Fruit fly (Drosophila melanogaster) whole organism, embryonic: Measurements from ENCODE around the gene mtsh.

Experiments
- Blimp-1 ChIP-seq: fragments of 200-800 bp; sonication (Bioruptor generic); optimal IDR thresholded peaks from 3 replicates; lab custom pipeline; 2018; ENCODE audit warnings: missing biosample characterization, missing genetic modification characterization, mild to moderate bottlenecking, moderate library complexity, missing genetic modification reagents
- CG11093 ChIP-seq: fragments of 200-800 bp; sonication (Bioruptor generic); IDR thresholded peaks from 3 replicates; pipeline ENCODE4 v1.3.6; 2022; ENCODE audit warnings: missing biosample characterization, missing genetic modification characterization
- CG11456 ChIP-seq: fragments of 200-800 bp; sonication (Bioruptor generic); IDR thresholded peaks from 3 replicates; pipeline ENCODE4 v1.3.6; 2022; ENCODE audit warnings: missing biosample characterization, missing genetic modification characterization
- CG14965 ChIP-seq: fragments of 200-800 bp; sonication (Bioruptor generic); optimal IDR thresholded peaks from 2 replicates; lab custom pipeline; 2016; ENCODE audit warnings: missing biosample characterization, missing genetic modification characterization, borderline replicate concordance
- CG1792 ChIP-seq: fragments of 200-800 bp; sonication (Bioruptor generic); optimal IDR thresholded peaks from 2 replicates; lab custom pipeline; 2016; ENCODE audit warnings: missing biosample characterization, missing genetic modification characterization
- CG2199 ChIP-seq: fragments of 200-800 bp; sonication (Bioruptor generic); IDR thresholded peaks from 3 replicates; pipeline ENCODE4 v1.3.6; 2022; ENCODE audit warnings: missing biosample characterization, missing genetic modification characterization
- CG2875 ChIP-seq: fragments of 200-800 bp; sonication (Bioruptor generic); optimal IDR thresholded peaks from 2 replicates; lab custom pipeline; 2017; ENCODE audit warnings: missing biosample characterization, mild to moderate bottlenecking, missing genetic modification characterization, missing genetic modification reagents
- CG32772 ChIP-seq: fragments of 200-800 bp; sonication (Bioruptor generic); IDR thresholded peaks from 2 replicates; pipeline ENCODE4 v1.3.6; 2022; ENCODE audit warnings: missing biosample characterization, missing genetic modification characterization
- CG3281 ChIP-seq: fragments of 200-800 bp; sonication (Bioruptor generic); optimal IDR thresholded peaks from 3 replicates; lab custom pipeline; 2017; ENCODE audit warnings: missing biosample characterization, mild to moderate bottlenecking, missing genetic modification characterization
- CG3995 ChIP-seq: fragments of 200-800 bp; sonication (Bioruptor generic); optimal IDR thresholded peaks from 3 replicates; lab custom pipeline; 2016; ENCODE audit warnings: missing biosample characterization, missing genetic modification characterization
- CG4360 ChIP-seq: fragments of 200-800 bp; sonication (Bioruptor generic); IDR thresholded peaks from 2 replicates; pipeline ENCODE4 v1.3.6; 2022; ENCODE audit warnings: missing biosample characterization, missing genetic modification characterization
- CG4617 ChIP-seq: fragments of 200-800 bp; sonication (Bioruptor generic); optimal IDR thresholded peaks from 3 replicates; lab custom pipeline; 2016; ENCODE audit warnings: missing biosample characterization, missing genetic modification characterization, borderline replicate concordance
- CG4854 ChIP-seq: fragments of 200-800 bp; sonication (Bioruptor generic); optimal IDR thresholded peaks from 2 replicates; lab custom pipeline; 2016; ENCODE audit warnings: missing biosample characterization, missing genetic modification characterization, inconsistent platforms
- CG6813 ChIP-seq: fragments of 200-800 bp; sonication (Bioruptor generic); optimal IDR thresholded peaks from 2 replicates; lab custom pipeline; 2017; ENCODE audit warnings: missing biosample characterization, missing genetic modification characterization, mild to moderate bottlenecking, moderate library complexity, missing genetic modification reagents
- CG7745 ChIP-seq: fragments of 200-800 bp; sonication (Bioruptor generic); optimal IDR thresholded peaks from 2 replicates; lab custom pipeline; 2018; ENCODE audit warnings: missing biosample characterization, mild to moderate bottlenecking, missing genetic modification characterization, moderate library complexity
- CG9437 ChIP-seq: fragments of 200-800 bp; sonication (Bioruptor generic); optimal IDR thresholded peaks from 2 replicates; lab custom pipeline; 2018; ENCODE audit warnings: missing biosample characterization, mild to moderate bottlenecking, missing genetic modification characterization
- CkIIα-i1 ChIP-seq: fragments of 200-800 bp; sonication (Bioruptor generic); IDR thresholded peaks from 2 replicates; pipeline ENCODE4 v1.3.6; 2022; ENCODE audit warnings: missing biosample characterization, missing genetic modification characterization
- D ChIP-seq, 2 experiments: fragments of 200-800 bp in 1 of 2; fragments of >200 bp in 1 of 2; sonication (Bioruptor generic) in 1 of 2; optimal IDR thresholded peaks; 2 replicates in 1 of 2; 3 replicates in 1 of 2; lab custom pipeline; 2017; ENCODE audit warnings: mild to moderate bottlenecking in 1 of 2, missing biosample characterization in 1 of 2, missing genetic modification characterization in 1 of 2, missing genetic modification reagents in 1 of 2
- ERR ChIP-seq: fragments of 200-800 bp; sonication (Bioruptor generic); optimal IDR thresholded peaks from 2 replicates; lab custom pipeline; 2016; ENCODE audit warnings: missing biosample characterization, missing genetic modification characterization
- Eip74EF ChIP-seq, 2 experiments: fragments of 200-800 bp in 1 of 2; fragments of >200 bp in 1 of 2; sonication (Bioruptor generic) in 1 of 2; optimal IDR thresholded peaks; 2 replicates each; lab custom pipeline; 2017 to 2019; ENCODE audit warnings: missing biosample characterization in 2 of 2, missing genetic modification characterization in 2 of 2, mild to moderate bottlenecking in 1 of 2, moderate library complexity in 1 of 2
- Gug ChIP-seq: fragments of 200-800 bp; sonication (Bioruptor generic); IDR thresholded peaks from 4 replicates; pipeline ENCODE4 v1.3.6; 2022; ENCODE audit warnings: missing biosample characterization, missing genetic modification characterization
- HLH4C ChIP-seq: fragments of 200-800 bp; sonication (Bioruptor generic); IDR thresholded peaks from 3 replicates; pipeline ENCODE4 v1.3.6; 2022; ENCODE audit warnings: missing biosample characterization, missing genetic modification characterization; ENCODE audit not compliant: partially characterized antibody
- Lhr ChIP-seq: fragments of 200-800 bp; sonication (Bioruptor generic); optimal IDR thresholded peaks from 3 replicates; lab custom pipeline; 2017; ENCODE audit warnings: mild to moderate bottlenecking, missing biosample characterization, missing genetic modification reagents, missing genetic modification characterization
- MTF-1 ChIP-seq: fragments of 200-800 bp; sonication (Bioruptor generic); optimal IDR thresholded peaks from 2 replicates; lab custom pipeline; 2018; ENCODE audit warnings: missing biosample characterization, mild to moderate bottlenecking, missing genetic modification characterization, borderline replicate concordance
- NC2β ChIP-seq: fragments of 200-800 bp; sonication (Bioruptor generic); optimal IDR thresholded peaks from 2 replicates; lab custom pipeline; 2016; ENCODE audit warnings: missing biosample characterization, missing genetic modification characterization
- Ravus ChIP-seq: fragments of 200-800 bp; sonication (Bioruptor generic); IDR thresholded peaks from 2 replicates; pipeline ENCODE4 v1.3.6; 2022; ENCODE audit warnings: missing biosample characterization, missing genetic modification characterization
- YL-1 ChIP-seq: fragments of 200-800 bp; sonication (Bioruptor generic); optimal IDR thresholded peaks from 3 replicates; lab custom pipeline; 2017; ENCODE audit warnings: missing biosample characterization, mild to moderate bottlenecking, missing genetic modification characterization
- al ChIP-seq: fragments of 200-800 bp; sonication (Bioruptor generic); IDR thresholded peaks from 2 replicates; pipeline ENCODE4 v1.3.6; 2022; ENCODE audit warnings: missing biosample characterization, missing genetic modification characterization
- ara ChIP-seq: fragments of 200-800 bp; sonication (Bioruptor generic); IDR thresholded peaks from 2 replicates; pipeline ENCODE4 v1.3.6; 2022; ENCODE audit warnings: missing biosample characterization, missing genetic modification characterization
- bowl ChIP-seq: fragments of 200-800 bp; sonication (Bioruptor generic); IDR thresholded peaks from 2 replicates; pipeline ENCODE4 v1.3.6; 2022; ENCODE audit warnings: missing biosample characterization, missing genetic modification characterization
- btn ChIP-seq: fragments of 200-800 bp; sonication (Bioruptor generic); optimal IDR thresholded peaks from 2 replicates; lab custom pipeline; 2016; ENCODE audit warnings: missing biosample characterization, missing genetic modification characterization
- chm ChIP-seq: fragments of 200-800 bp; sonication (Bioruptor generic); IDR thresholded peaks from 2 replicates; pipeline ENCODE4 v1.3.6; 2022; ENCODE audit warnings: missing biosample characterization, missing genetic modification characterization
- ems ChIP-seq: fragments of 200-800 bp; sonication (Bioruptor generic); optimal IDR thresholded peaks from 3 replicates; lab custom pipeline; 2016; ENCODE audit warnings: missing biosample characterization, missing genetic modification characterization
- en ChIP-seq: fragments of 200-800 bp; sonication (Bioruptor generic); optimal IDR thresholded peaks from 2 replicates; lab custom pipeline; 2016; ENCODE audit warnings: missing biosample characterization, missing genetic modification characterization
- exex ChIP-seq: fragments of 200-800 bp; sonication (Bioruptor generic); optimal IDR thresholded peaks from 4 replicates; lab custom pipeline; 2018; ENCODE audit warnings: missing biosample characterization, mild to moderate bottlenecking, missing genetic modification characterization, moderate library complexity
- her ChIP-seq: fragments of 200-800 bp; sonication (Bioruptor generic); optimal IDR thresholded peaks from 2 replicates; lab custom pipeline; 2016; ENCODE audit warnings: missing biosample characterization, missing genetic modification characterization
- hth ChIP-seq: fragments of >200 bp; optimal IDR thresholded peaks from 2 replicates; lab custom pipeline; 2017; ENCODE audit warnings: inconsistent platforms
- insv ChIP-seq, 2 experiments: fragments of 200-800 bp; sonication (Bioruptor generic); optimal IDR thresholded peaks; 3 replicates each; lab custom pipeline; 2016 to 2018; ENCODE audit warnings: missing biosample characterization in 2 of 2, missing genetic modification characterization in 2 of 2
- kah ChIP-seq: fragments of 200-800 bp; sonication (Bioruptor generic); optimal IDR thresholded peaks from 2 replicates; lab custom pipeline; 2018; ENCODE audit warnings: missing biosample characterization, mild to moderate bottlenecking, missing genetic modification characterization
- maf-S ChIP-seq: fragments of 200-800 bp; sonication (Bioruptor generic); optimal IDR thresholded peaks from 2 replicates; lab custom pipeline; 2016; ENCODE audit warnings: missing biosample characterization, missing genetic modification characterization
- peb ChIP-seq: fragments of 200-800 bp; sonication (Bioruptor generic); IDR thresholded peaks from 2 replicates; pipeline ENCODE4 v1.3.6; 2022; ENCODE audit warnings: missing biosample characterization, missing genetic modification characterization
- shn ChIP-seq: fragments of 200-800 bp; sonication (Bioruptor generic); optimal IDR thresholded peaks from 3 replicates; lab custom pipeline; 2016; ENCODE audit warnings: missing biosample characterization, missing genetic modification characterization
- slbo ChIP-seq: fragments of 200-800 bp; sonication (Bioruptor generic); IDR thresholded peaks from 2 replicates; pipeline ENCODE4 v1.3.6; 2022; ENCODE audit warnings: missing biosample characterization, missing genetic modification characterization
- sob ChIP-seq: fragments of 200-800 bp; sonication (Bioruptor generic); IDR thresholded peaks from 2 replicates; pipeline ENCODE4 v1.3.6; 2022; ENCODE audit warnings: missing biosample characterization, missing genetic modification characterization
- sug ChIP-seq: fragments of 200-800 bp; optimal IDR thresholded peaks from 2 replicates; lab custom pipeline; 2019; ENCODE audit warnings: missing biosample characterization, mild to moderate bottlenecking, missing genetic modification characterization, moderate library complexity
- tio ChIP-seq: fragments of 200-800 bp; sonication (Bioruptor generic); optimal IDR thresholded peaks from 2 replicates; lab custom pipeline; 2017; ENCODE audit warnings: missing biosample characterization, missing genetic modification characterization, inconsistent platforms
- trem ChIP-seq: fragments of 200-800 bp; optimal IDR thresholded peaks from 3 replicates; lab custom pipeline; 2019; ENCODE audit warnings: missing biosample characterization, mild to moderate bottlenecking, missing genetic modification characterization, moderate library complexity
- vvl ChIP-seq: fragments of 200-800 bp; sonication (Bioruptor generic); IDR thresholded peaks from 2 replicates; pipeline ENCODE4 v1.3.6; 2022; ENCODE audit warnings: missing biosample characterization, missing genetic modification characterization
- wek ChIP-seq: fragments of 200-800 bp; sonication (Bioruptor generic); optimal IDR thresholded peaks from 3 replicates; lab custom pipeline; 2018; ENCODE audit warnings: missing biosample characterization, mild to moderate bottlenecking, missing genetic modification characterization, moderate library complexity

Gene mtsh

dm6 chr2L:8300220-8301167 is 19.2 kb downstream of the mtsh start, which contains the start of gene Btk (continued):
- TF ChIP-seq vvl (GFP tag; lab: Robert Waterston, UW) (peak; percentile 68; the same call in 1 of the 2 replicates), HLH4C (0 out of 3 replicates have a peak, but pooled peaks have one; percentile 36), Gug (GFP tag; lab: Robert Waterston, UW) (no peak), MTF-1 (GFP tag; lab: Kevin White, UChicago) (no peak), YL-1 (GFP tag; lab: Kevin White, UChicago) (no peak), wek (GFP tag; lab: Kevin White, UChicago) (no peak), Eip74EF (GFP tag; optimal IDR thresholded peaks at IDR 0.05; lab: Kevin White, UChicago) (no peak), tio (GFP tag; lab: Kevin White, UChicago) (no peak), btn (GFP tag; lab: Kevin White, UChicago) (no peak), CG14965 (GFP tag; lab: Kevin White, UChicago) (no peak), peb (GFP tag; lab: Robert Waterston, UW) (no peak), D (optimal IDR thresholded peaks at IDR 0.05; lab: Kevin White, UChicago) (peak; percentile 96), D (GFP tag; optimal IDR thresholded peaks at IDR 0.05; lab: Kevin White, UChicago) (no peak), al (GFP tag; lab: Robert Waterston, UW) (no peak), Lhr (GFP tag; lab: Kevin White, UChicago) (peak; percentile 30), slbo (GFP tag; lab: Robert Waterston, UW) (no peak), CG11093 (GFP tag; lab: Robert Waterston, UW) (no peak), CG9437 (GFP tag; lab: Kevin White, UChicago) (no peak), sob (GFP tag; lab: Robert Waterston, UW) (no peak), exex (peak; percentile 22), CG1792 (no peak), sug (tag; lab: Kevin White, UChicago) (no peak), ara (no peak), CG32772 (no peak), CG2199 (GFP tag; lab: Robert Waterston, UW) (no peak), insv (GFP tag; optimal IDR thresholded peaks at IDR 0.05; lab: Kevin White, UChicago) (peak; percentile 92 to 99), CG4360 (GFP tag; lab: Robert Waterston, UW) (peak; percentile 96), CG6813 (GFP tag; lab: Kevin White, UChicago) (no peak), maf-S (GFP tag; lab: Kevin White, UChicago) (no peak), CG7745 (tag; lab: Kevin White, UChicago) (no peak), hth (lab: Kevin White, UChicago) (no peak), CG4854 (no peak), en (no peak), Ravus (GFP tag; lab: Robert Waterston, UW) (no peak), CG3281 (GFP tag; lab: Kevin White, UChicago) (no peak), NC2β (no peak), CkIIα-i1 (GFP tag; lab: Robert Waterston, UW) (no peak), her (no peak), chm (0 out of 2 replicates have a peak, but pooled peaks have one; percentile 46), shn (GFP tag; lab: Kevin White, UChicago) (no peak), kah (GFP tag; lab: Kevin White, UChicago) (peak; percentile 56), ERR (no peak), Blimp-1 (GFP tag; lab: Kevin White, UChicago) (peak; percentile 49), CG3995 (GFP tag; lab: Kevin White, UChicago) (peak; percentile 55), bowl (GFP tag; lab: Robert Waterston, UW) (no peak), ems (GFP tag; lab: Kevin White, UChicago) (no peak), CG2875 (GFP tag; lab: Kevin White, UChicago) (no peak), CG11456 (GFP tag; lab: Robert Waterston, UW) (no peak), trem (peak; percentile 28), CG4617 (GFP tag; lab: Kevin White, UChicago) (no peak)
